Worm (Caenorhabditis elegans) whole organism, L1 larva: ENCODE measurements around the gene flp-15.

Source experiments
- jun-1 ChIP-seq: fragments of 150-350 bp; optimal IDR thresholded peaks from 2 replicates; lab custom pipeline; 2014; ENCODE audit warnings: missing biosample characterization, missing genetic modification reagents, missing genetic modification characterization
- tbx-2 ChIP-seq: sonication (generic microtip); optimal IDR thresholded peaks from 2 replicates; lab custom pipeline; 2016; ENCODE audit warnings: missing genetic modification characterization, missing compliant biosample characterization
- ztf-11 ChIP-seq, 2 experiments: sonication (generic microtip); optimal IDR thresholded peaks; 2 replicates each; lab custom pipeline; 2016 to 2017; ENCODE audit warnings: missing genetic modification characterization in 2 of 2, missing biosample characterization in 1 of 2, missing compliant biosample characterization in 1 of 2

ce11 chrIII:13686309-13686708 lies 18.7 kb upstream of the flp-15 start, which contains the start of gene dyf-2:
- TF ChIP-seq jun-1 (tag; lab: Kevin White, UChicago) (no peak), tbx-2 (no peak), ztf-11 (tag; optimal IDR thresholded peaks at IDR 0.05; lab: Kevin White, UChicago) (no peak)
